Fruit fly (Drosophila melanogaster): ENCODE results near the gene CG1637.
A peak's percentile ranks its signal among the peaks of the same experiment; 100 is the strongest.

The CG1637 gene

dm6 chrX:10832369-10832768 is 45.3 kb downstream of the CG1637 start (continued):
- TF ChIP-seq gcm (GFP tag; optimal IDR thresholded peaks at IDR 0.05) (no peak), CG17912 (GFP tag; optimal IDR thresholded peaks at IDR 0.05) (peak; percentile 65), CG7271 (tag; optimal IDR thresholded peaks at IDR 0.05) (no peak), sc (optimal IDR thresholded peaks at IDR 0.05) (no peak), sc (GFP tag; optimal IDR thresholded peaks at IDR 0.05) (no peak), tll (GFP tag; optimal IDR thresholded peaks at IDR 0.05) (no peak), vvl (GFP tag; IDR thresholded peaks at IDR 0.05) (peak; percentile 75; the same call in 1 of the 2 replicates), slbo (GFP tag; IDR thresholded peaks at IDR 0.05) (peak; percentile 77), CG4328 (GFP tag; optimal IDR thresholded peaks at IDR 0.05) (peak; percentile 33), Spps (tag; optimal IDR thresholded peaks at IDR 0.05) (no peak), Abd-B (GFP tag; optimal IDR thresholded peaks at IDR 0.05) (no peak), Eip74EF (GFP tag; optimal IDR thresholded peaks at IDR 0.05) (no peak), stc (GFP tag; IDR thresholded peaks at IDR 0.05) (no peak), CG10267 (tag; optimal IDR thresholded peaks at IDR 0.05) (peak; percentile 64), seq (GFP tag; IDR thresholded peaks at IDR 0.05) (no peak), CG7786 (GFP tag; optimal IDR thresholded peaks at IDR 0.05) (peak; percentile 17), CG7987 (GFP tag; optimal IDR thresholded peaks at IDR 0.05) (peak; percentile 57), CG1647 (GFP tag; optimal IDR thresholded peaks at IDR 0.05) (peak; percentile 54), CG15696 (tag; optimal IDR thresholded peaks at IDR 0.05) (peak; percentile 81), trem (tag; optimal IDR thresholded peaks at IDR 0.05) (peak; percentile 40), CG1602 (GFP tag; optimal IDR thresholded peaks at IDR 0.05) (peak; percentile 61), br (optimal IDR thresholded peaks at IDR 0.05) (no peak), CG13424 (tag; optimal IDR thresholded peaks at IDR 0.05) (peak; percentile 42), CG4360 (GFP tag; IDR thresholded peaks at IDR 0.05) (no peak), stwl (tag; optimal IDR thresholded peaks at IDR 0.05) (peak; percentile 70), CG3163 (GFP tag; optimal IDR thresholded peaks at IDR 0.05) (peak; percentile 14), fu2 (GFP tag; optimal IDR thresholded peaks at IDR 0.05) (no peak), Xbp1 (GFP tag; optimal IDR thresholded peaks at IDR 0.05) (peak; percentile 86), CG4854 (GFP tag; optimal IDR thresholded peaks at IDR 0.05) (peak; percentile 37), Fer2 (tag; optimal IDR thresholded peaks at IDR 0.05) (peak; percentile 33), Atf-2 (GFP tag; optimal IDR thresholded peaks at IDR 0.05) (peak; percentile 21), CG17802 (tag; optimal IDR thresholded peaks at IDR 0.05) (peak; percentile 28), CG10462 (GFP tag; optimal IDR thresholded peaks at IDR 0.05) (peak; percentile 22), Dp (GFP tag; optimal IDR thresholded peaks at IDR 0.05) (peak; percentile 13), bigmax (GFP tag; optimal IDR thresholded peaks at IDR 0.05) (no peak), CG18011 (GFP tag; optimal IDR thresholded peaks at IDR 0.05) (no peak), cas (GFP tag; IDR thresholded peaks at IDR 0.05) (no peak), dm (GFP tag; optimal IDR thresholded peaks at IDR 0.05) (peak; percentile 23), bowl (GFP tag; IDR thresholded peaks at IDR 0.05) (no peak), CG2889 (GFP tag; IDR thresholded peaks at IDR 0.05) (no peak), CG6683 (GFP tag; optimal IDR thresholded peaks at IDR 0.05) (no peak), CG10959 (GFP tag; IDR thresholded peaks at IDR 0.05) (peak; percentile 57; the same call in 1 of the 2 replicates), eyg (GFP tag; optimal IDR thresholded peaks at IDR 0.05) (no peak), cad (GFP tag; optimal IDR thresholded peaks at IDR 0.05) (no peak), Mad (GFP tag; optimal IDR thresholded peaks at IDR 0.05) (peak; percentile 50), caup (GFP tag; optimal IDR thresholded peaks at IDR 0.05; ENCODE audit: severe bottlenecking) (peak; percentile 66), ATbp (GFP tag; optimal IDR thresholded peaks at IDR 0.05) (peak; percentile 6), Poxn (GFP tag; IDR thresholded peaks at IDR 0.05) (no peak), CG5245 (GFP tag; optimal IDR thresholded peaks at IDR 0.05) (peak; percentile 81), cato (GFP tag; optimal IDR thresholded peaks at IDR 0.05; ENCODE audit: borderline replicate concordance) (peak; percentile 18), ERR (GFP tag; optimal IDR thresholded peaks at IDR 0.05) (no peak)

Measured in whole organism, embryonic.